Worm (Caenorhabditis elegans) whole organism, mixed stage, embryonic: ENCODE results near the gene cec-5.

Experiments used
- blmp-1 ChIP-seq: fragments of 150-350 bp; optimal IDR thresholded peaks from 2 replicates; lab custom pipeline; 2014; ENCODE audit warnings: missing biosample characterization, missing genetic modification characterization
- ces-1 ChIP-seq: fragments of 150-350 bp; optimal IDR thresholded peaks from 2 replicates; lab custom pipeline; 2014; ENCODE audit warnings: missing biosample characterization, missing genetic modification reagents, missing genetic modification characterization
- elt-1 ChIP-seq: sonication (generic microtip); optimal IDR thresholded peaks from 2 replicates; lab custom pipeline; 2017; ENCODE audit warnings: missing genetic modification characterization, mild to moderate bottlenecking, missing compliant biosample characterization, antibody characterized with exemption, moderate library complexity, borderline replicate concordance; ENCODE audit not compliant: insufficient read depth
- hlh-1 ChIP-seq: fragments of 150-350 bp; optimal IDR thresholded peaks from 2 replicates; lab custom pipeline; 2014; ENCODE audit warnings: missing biosample characterization, missing genetic modification reagents, missing genetic modification characterization
- lin-13 ChIP-seq: fragments of 150-350 bp; optimal IDR thresholded peaks from 2 replicates; lab custom pipeline; 2014; ENCODE audit warnings: missing biosample characterization, missing genetic modification characterization
- lsy-2 ChIP-seq: fragments of 150-350 bp; optimal IDR thresholded peaks from 2 replicates; lab custom pipeline; 2014; ENCODE audit warnings: missing biosample characterization, missing genetic modification characterization
- mab-5 ChIP-seq: fragments of 150-350 bp; optimal IDR thresholded peaks from 2 replicates; lab custom pipeline; 2014; ENCODE audit warnings: missing biosample characterization, missing genetic modification characterization
- mep-1 ChIP-seq: fragments of 150-350 bp; optimal IDR thresholded peaks from 2 replicates; lab custom pipeline; 2017; ENCODE audit warnings: missing biosample characterization, missing genetic modification reagents, missing genetic modification characterization, inconsistent platforms
- nhr-237 ChIP-seq: fragments of 150-350 bp; optimal IDR thresholded peaks from 2 replicates; lab custom pipeline; 2014; ENCODE audit warnings: missing biosample characterization, missing genetic modification characterization
- nhr-28 ChIP-seq: fragments of 150-350 bp; optimal IDR thresholded peaks from 2 replicates; lab custom pipeline; 2014; ENCODE audit warnings: missing biosample characterization, missing genetic modification characterization
- pha-4 ChIP-seq: fragments of 150-350 bp; optimal IDR thresholded peaks from 2 replicates; lab custom pipeline; 2018; ENCODE audit warnings: missing biosample characterization, missing genetic modification reagents, missing genetic modification characterization
- sem-2 ChIP-seq: fragments of 200-800 bp; sonication (Bioruptor generic); optimal IDR thresholded peaks from 2 replicates; lab custom pipeline; 2018; ENCODE audit warnings: mild to moderate bottlenecking, missing genetic modification characterization, missing compliant biosample characterization
- sptf-1 ChIP-seq: sonication (generic microtip); optimal IDR thresholded peaks from 2 replicates; lab custom pipeline; 2017; ENCODE audit warnings: mild to moderate bottlenecking, missing genetic modification characterization, moderate library complexity, missing compliant biosample characterization
- unc-62 ChIP-seq: fragments of 150-350 bp; optimal IDR thresholded peaks from 2 replicates; lab custom pipeline; 2014; ENCODE audit warnings: missing biosample characterization, missing genetic modification reagents, missing genetic modification characterization

DNA sequence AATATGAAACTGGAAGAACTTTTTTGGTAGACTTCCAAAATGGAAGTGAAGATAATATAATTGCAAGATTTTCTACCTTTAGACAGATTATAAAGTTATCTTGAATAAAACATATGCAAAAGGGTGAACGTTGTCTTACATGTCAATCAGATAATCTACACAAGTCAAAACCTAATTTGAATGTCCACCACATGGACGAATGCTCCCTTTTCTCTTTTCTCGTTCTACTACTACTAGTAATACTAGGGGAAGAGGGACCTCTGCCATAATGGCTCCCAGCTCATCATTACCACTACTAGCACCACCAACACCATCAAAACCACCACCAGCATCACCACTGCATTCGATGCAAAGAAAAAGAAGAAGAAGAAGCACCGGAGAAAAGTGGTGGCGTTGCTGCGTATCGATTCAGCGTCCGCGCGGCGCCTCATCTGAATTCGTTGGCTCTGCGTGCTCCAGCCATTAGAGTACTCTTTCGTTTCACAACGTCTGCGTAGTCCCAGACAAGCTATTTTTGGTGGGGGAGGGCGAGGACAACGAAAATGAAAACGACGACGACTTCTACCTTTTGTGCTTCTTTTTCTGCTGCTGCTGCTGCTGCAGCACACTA lies 5.5 kb upstream of the cec-5 start:
- TF ChIP-seq lsy-2 (tag; lab: Kevin White, UChicago) = no peak
- TF ChIP-seq elt-1 = no peak
- no peak for TF ChIP-seq unc-62 (GFP tag; lab: Kevin White, UChicago)
- TF ChIP-seq lin-13 = no peak
- TF ChIP-seq mep-1 = no peak
- TF ChIP-seq sptf-1 (tag; lab: Kevin White, UChicago) = no peak
- TF ChIP-seq pha-4 = no peak
- TF ChIP-seq nhr-28 (tag; lab: Kevin White, UChicago) = no peak
- no peak for TF ChIP-seq blmp-1 (tag; lab: Kevin White, UChicago)
- TF ChIP-seq hlh-1 = no peak
- TF ChIP-seq sem-2 (GFP tag; lab: Kevin White, UChicago) = no peak
- TF ChIP-seq mab-5 (tag; lab: Kevin White, UChicago) = no peak
- peak; percentile 85 for TF ChIP-seq ces-1 (GFP tag; lab: Kevin White, UChicago)
- TF ChIP-seq nhr-237 = no peak
